Worm (Caenorhabditis elegans) whole organism, L4/young adult: ENCODE measurements around the gene ucp-4.

ENCODE experiments used
- W03F9.2 ChIP-seq: fragments of 150-350 bp; optimal IDR thresholded peaks from 2 replicates; lab custom pipeline; 2014; ENCODE audit warnings: missing biosample characterization, missing genetic modification characterization
- dao-5 ChIP-seq: sonication (generic microtip); optimal IDR thresholded peaks from 2 replicates; lab custom pipeline; 2016; ENCODE audit warnings: missing genotype, missing genetic modification characterization, moderate library complexity, missing compliant biosample characterization
- him-1 ChIP-seq: sonication (generic microtip); optimal IDR thresholded peaks from 2 replicates; lab custom pipeline; 2016; ENCODE audit warnings: missing genotype, missing genetic modification reagents, missing genetic modification characterization, missing compliant biosample characterization

Gene ucp-4

DNA sequence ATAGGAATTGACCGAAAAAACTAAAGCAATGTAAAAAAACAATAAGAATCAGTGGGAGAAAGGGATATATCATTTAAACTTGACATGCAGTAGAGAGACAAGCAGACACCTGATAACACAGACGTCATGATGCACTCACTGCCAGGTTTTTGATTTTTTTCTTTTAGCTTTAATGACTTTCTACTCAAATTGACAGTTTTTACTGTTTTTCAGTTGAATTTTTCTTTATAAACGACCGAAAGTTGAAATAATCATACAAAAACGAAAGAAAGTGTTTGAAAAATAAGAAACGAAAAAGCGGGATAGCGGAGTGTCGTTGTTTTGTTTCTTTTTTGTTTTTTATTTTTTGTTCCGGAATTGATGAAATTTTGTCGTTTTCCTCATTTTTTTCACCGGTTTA is at the start of gene ucp-4:
TSS of gene ucp-4 (plus strand) at position 83 of the 400 bp plus-strand sequence.
- peak; percentile 29 for TF ChIP-seq W03F9.2 (tag; lab: Kevin White, UChicago)
- no peak for TF ChIP-seq him-1 (tag; lab: Kevin White, UChicago)

DNA sequence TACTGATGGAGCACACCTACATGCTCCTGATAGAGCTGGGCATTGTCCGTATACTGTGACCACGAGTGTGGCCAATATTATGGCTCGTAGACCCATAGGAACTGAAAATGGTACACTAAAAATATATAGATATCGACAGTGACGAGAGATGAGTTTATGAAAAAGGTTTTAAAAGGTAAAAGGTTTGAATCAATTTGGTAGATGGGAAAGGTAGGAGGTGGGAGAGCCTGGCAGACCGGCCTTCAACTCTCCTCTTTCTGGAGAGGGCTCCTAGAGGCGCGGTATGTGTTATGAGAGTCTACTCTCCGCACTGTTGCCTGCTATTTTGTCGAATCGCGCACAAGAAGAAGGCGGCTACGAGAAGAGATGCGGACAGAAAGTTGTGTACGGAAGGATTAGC is 46.6 kb upstream of the ucp-4 start, which contains the start of gene lron-2:
TSS of gene lron-2 (minus strand) at position 101 of the 400 bp plus-strand sequence.
- TF ChIP-seq W03F9.2 (tag; lab: Kevin White, UChicago) (no peak), dao-5 (tag; lab: Kevin White, UChicago) (no peak), him-1 (tag; lab: Kevin White, UChicago) (no peak)

DNA sequence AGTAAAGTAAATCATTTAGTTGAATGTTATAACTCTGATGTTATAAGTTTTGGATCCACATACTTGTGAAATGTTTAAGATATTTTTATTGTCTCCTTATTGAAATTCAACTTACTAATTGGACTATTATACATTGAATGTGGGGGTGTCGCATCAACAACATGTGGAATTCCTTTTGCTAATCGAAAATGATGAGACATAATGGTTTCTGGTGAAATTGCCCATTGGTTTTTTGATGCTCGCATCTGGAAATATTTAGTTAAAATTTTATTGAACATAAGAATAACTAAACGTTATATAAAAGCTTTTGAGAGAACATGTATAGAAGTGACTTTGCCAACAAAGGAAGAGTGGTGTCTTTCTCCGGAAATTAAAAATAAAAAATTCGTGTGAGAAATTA is 42.2 kb upstream of the ucp-4 start, which contains the start of gene ZK682.7:
TSS of gene ZK682.7 (minus strand) at position 247 of the 400 bp plus-strand sequence.
- TF ChIP-seq dao-5 (tag; lab: Kevin White, UChicago): no peak
- TF ChIP-seq W03F9.2 (tag; lab: Kevin White, UChicago): no peak
- no peak for TF ChIP-seq him-1 (tag; lab: Kevin White, UChicago)

DNA sequence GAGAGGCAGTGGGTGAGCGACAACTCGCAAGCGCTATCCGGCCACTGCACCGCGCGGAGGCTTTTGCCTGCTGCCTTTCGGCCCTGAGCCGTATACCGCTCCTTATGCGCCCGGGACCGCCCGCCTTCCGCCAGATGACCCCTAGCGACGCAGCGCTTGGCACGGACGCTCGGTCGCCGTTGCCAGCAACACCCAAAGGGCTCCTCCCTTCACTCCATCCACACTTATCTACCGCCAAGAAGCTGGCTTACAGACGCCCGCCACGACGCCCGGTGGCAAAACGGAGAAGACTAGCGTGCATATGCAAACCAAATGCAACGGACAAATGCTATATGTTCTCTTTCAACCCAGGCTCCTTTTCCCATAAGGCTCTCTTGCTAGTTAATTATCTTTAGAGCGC is 40.7 kb upstream of the ucp-4 start:
- TF ChIP-seq him-1 (tag; lab: Kevin White, UChicago) (no peak), W03F9.2 (tag; lab: Kevin White, UChicago) (no peak), dao-5 (tag; lab: Kevin White, UChicago) (no peak)

DNA sequence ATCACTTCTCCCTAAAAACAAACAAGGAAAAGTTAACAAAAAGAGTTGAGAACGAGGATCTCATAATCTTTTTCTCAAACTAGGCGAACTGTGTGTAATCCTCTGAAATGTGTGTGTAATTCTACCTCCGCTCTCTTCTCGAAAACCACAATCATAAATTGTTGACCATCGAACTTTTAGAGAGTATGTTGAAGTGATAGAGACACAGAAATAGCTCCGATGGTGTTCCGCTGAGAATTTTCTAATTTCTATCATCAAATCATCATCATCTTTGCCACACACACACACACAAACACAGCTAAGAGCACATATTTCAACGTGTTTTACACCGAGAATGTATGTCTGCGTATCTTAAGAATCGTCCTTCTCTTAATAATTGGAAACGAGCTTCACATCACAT is 38.5 kb upstream of the ucp-4 start:
- TF ChIP-seq him-1 (tag; lab: Kevin White, UChicago) (no peak), W03F9.2 (tag; lab: Kevin White, UChicago) (no peak), dao-5 (tag; lab: Kevin White, UChicago) (no peak)

DNA sequence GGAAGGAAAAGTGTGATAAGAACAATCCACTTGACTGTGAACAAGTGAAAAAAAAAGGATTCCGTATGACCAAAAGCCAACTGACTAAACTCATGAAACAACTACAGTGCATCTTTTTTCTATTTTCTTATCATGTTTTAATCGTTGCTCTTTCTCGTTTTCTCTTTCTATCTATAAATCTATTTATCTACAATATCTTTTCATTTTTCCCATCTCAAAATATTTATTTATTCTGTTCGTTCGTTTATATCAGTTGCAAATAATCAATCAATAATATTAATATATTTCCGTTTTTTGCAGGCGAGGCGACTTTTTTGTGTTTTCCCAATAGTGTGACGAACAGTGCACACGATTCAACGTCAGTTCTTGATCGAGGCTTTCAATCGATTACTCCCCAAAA is 36.8 kb upstream of the ucp-4 start, which contains the start of gene F44A2.5:
TSS of gene F44A2.5 (plus strand) at position 301 of the 400 bp plus-strand sequence.
- no peak for TF ChIP-seq him-1 (tag; lab: Kevin White, UChicago)
- TF ChIP-seq W03F9.2 (tag; lab: Kevin White, UChicago): no peak
- no peak for TF ChIP-seq dao-5 (tag; lab: Kevin White, UChicago)

DNA sequence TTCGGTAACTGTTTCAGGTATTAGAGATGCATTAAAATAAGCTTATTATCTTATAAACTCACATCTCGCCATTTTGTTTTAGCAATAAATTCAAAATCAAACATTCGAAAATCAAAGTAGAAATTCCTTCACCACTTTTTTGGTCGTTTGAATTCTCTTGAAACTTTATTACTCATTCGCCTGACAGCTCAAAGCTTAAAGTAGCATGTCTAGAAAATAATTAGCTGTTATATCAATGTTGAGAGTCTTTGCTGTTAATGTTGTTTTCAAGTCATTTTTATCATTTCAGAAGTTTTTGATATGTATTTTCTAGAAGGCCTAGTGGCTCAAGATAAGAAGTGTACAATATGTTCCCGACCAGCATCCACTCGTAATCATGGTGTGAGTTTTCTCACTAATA is 31.1 kb upstream of the ucp-4 start, which contains the start of gene nhr-39:
TSS of gene nhr-39 (plus strand) at position 301 of the 400 bp plus-strand sequence.
- TF ChIP-seq dao-5 (tag; lab: Kevin White, UChicago): no peak
- TF ChIP-seq W03F9.2 (tag; lab: Kevin White, UChicago): no peak
- TF ChIP-seq him-1 (tag; lab: Kevin White, UChicago): no peak

DNA sequence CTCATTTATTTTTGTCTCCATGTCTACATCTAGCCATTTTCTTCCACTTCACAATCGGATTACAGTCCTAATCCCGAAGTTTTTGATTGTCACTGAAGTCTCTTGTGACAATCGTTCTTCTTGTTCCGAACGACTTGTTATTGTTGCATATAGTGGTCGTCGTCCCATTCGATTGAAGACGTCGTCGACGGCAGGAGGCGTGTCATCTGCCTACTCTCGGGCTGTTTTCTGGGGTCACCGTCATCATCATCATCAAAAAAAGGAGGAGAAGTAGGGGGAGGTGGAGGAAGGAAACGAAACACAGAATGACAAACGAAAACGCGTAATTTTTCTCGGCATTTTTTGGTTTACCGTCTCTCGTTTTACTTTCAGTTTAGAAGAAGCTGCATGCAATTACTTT is 29.0 kb upstream of the ucp-4 start, which contains the start of gene F44A2.3:
TSS of gene F44A2.3 (plus strand) at position 301 of the 400 bp plus-strand sequence.
- TF ChIP-seq dao-5 (tag; lab: Kevin White, UChicago): no peak
- TF ChIP-seq W03F9.2 (tag; lab: Kevin White, UChicago): no peak
- no peak for TF ChIP-seq him-1 (tag; lab: Kevin White, UChicago)

DNA sequence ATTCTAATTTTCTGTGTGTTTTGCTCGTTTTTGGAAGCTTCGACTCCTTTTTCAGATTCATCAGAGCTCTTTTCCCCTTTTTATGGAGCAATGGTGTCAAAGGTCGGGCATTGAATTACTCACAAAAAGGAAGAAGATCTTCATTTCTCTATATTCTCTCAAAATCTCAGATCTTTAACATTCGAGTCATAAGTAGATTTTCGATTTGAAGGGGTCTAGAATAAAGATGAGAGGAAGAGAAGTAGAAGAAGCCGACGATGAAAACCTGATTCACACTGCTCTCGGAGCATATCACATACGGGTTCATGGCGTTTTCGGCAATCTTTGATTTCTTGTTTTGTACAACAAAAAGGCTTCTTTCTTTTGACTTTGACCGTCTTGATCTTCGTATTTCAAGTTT is 21.7 kb upstream of the ucp-4 start:
- TF ChIP-seq dao-5 (tag; lab: Kevin White, UChicago) (no peak), W03F9.2 (tag; lab: Kevin White, UChicago) (no peak), him-1 (tag; lab: Kevin White, UChicago) (no peak)

DNA sequence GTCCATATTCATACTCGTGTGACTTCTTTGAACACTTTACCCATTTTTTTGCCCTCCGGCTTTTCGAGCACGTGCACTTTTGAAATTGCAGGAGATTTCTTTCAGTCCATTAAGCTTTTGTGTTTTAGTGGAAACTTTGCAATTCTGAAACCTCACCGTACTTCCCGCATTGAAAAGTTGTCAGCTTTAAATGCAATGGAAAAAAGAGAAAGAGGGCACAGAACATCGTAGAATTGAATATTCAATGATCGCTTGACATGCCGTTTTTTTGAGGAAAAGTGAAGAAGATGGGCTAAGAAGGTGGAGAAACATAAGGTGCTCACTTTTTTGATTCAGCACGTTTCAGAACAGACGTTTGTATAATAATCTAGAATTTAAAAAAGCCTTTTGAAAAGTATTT is 19.7 kb upstream of the ucp-4 start:
- TF ChIP-seq him-1 (tag; lab: Kevin White, UChicago): no peak
- no peak for TF ChIP-seq dao-5 (tag; lab: Kevin White, UChicago)
- TF ChIP-seq W03F9.2 (tag; lab: Kevin White, UChicago): no peak

DNA sequence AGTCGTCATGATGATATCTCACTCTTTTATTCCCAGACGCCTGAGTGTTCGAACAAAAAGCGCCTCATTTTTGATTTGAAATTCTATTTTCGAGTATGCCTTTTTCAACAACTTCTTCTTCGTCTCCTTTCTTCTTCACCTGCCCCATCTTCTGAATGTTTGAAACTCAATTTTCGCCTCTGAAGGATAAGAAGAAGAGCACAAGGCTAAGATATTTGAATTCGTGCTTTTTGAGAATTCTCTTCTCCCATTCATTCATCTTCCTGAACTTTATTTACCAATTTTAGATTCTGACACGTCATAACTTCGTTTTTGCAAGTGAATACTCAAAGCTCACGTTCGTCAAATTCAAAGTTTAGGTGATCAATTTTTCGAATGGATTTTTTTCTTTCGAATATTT is 17.1 kb upstream of the ucp-4 start:
- no peak for TF ChIP-seq him-1 (tag; lab: Kevin White, UChicago)
- TF ChIP-seq W03F9.2 (tag; lab: Kevin White, UChicago): no peak
- no peak for TF ChIP-seq dao-5 (tag; lab: Kevin White, UChicago)

DNA sequence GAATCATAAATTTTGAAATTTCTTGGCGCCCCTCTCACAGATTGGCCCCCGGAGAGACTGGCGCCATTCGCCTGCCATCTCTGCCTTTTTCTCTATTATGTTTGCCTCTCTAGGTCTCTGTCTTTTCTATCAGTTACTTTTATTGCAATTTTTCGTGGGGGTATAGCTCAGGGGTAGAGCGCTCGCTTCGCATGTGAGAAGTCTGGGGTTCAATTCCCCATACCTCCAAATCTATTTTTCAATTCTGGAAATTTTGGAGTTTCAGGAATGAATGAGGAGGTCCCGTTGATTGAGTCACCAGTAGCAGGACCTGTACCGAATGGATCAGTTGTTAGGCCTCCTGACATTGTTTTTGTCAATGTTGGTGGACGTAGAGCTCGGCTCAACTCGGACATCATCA is 16.1 kb upstream of the ucp-4 start, which contains the start of gene kvs-3:
TSS of gene kvs-3 (plus strand) at position 266 of the 400 bp plus-strand sequence.
- TF ChIP-seq dao-5 (tag; lab: Kevin White, UChicago): peak; percentile 79
- TF ChIP-seq W03F9.2 (tag; lab: Kevin White, UChicago): no peak
- peak; percentile 88 for TF ChIP-seq him-1 (tag; lab: Kevin White, UChicago)

DNA sequence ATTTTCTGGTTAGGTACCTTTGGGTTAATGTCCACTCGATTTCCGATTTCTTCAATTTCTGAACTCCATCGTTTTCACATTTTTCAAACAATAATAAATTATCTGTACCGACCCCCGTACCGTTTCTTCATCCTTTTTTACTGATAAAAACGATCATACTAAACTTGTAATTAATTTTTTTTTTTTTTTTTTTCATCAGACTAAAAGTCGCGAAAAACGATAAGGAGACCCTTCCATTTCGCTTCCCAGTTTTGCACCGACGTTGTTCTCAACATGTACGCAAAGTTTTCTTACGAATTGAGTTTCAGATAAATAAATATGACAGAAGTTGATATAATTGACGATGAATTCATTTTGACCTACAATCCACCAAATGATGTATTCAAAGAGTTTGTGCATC is 12.9 kb upstream of the ucp-4 start, which contains the start of gene F44A2.7:
TSS of gene F44A2.7 (plus strand) at position 301 of the 400 bp plus-strand sequence.
- TF ChIP-seq W03F9.2 (tag; lab: Kevin White, UChicago) (no peak), dao-5 (tag; lab: Kevin White, UChicago) (no peak), him-1 (tag; lab: Kevin White, UChicago) (no peak)

DNA sequence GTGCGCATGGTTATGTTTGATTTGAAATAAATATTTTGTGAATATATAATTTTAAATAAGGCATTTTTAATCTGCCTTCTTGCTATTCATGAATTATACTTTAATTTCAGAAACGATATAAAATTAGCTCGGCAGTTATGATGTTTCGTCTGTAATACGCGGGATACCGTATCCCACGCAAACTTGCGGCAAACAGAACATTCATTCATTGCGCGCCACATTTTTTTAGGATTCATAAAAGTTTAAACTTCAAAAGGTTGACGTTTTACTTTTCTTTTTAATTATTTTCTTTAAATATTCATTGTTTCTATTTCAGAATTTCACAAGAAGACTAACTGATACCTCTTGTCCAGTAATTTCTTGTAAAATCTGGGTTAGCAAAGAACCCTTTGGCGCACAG is 11.2 kb upstream of the ucp-4 start, which contains the start of gene tag-153:
TSS of gene tag-153 (plus strand) at position 200 of the 400 bp plus-strand sequence.
- TF ChIP-seq W03F9.2 (tag; lab: Kevin White, UChicago) (no peak), dao-5 (tag; lab: Kevin White, UChicago) (no peak), him-1 (tag; lab: Kevin White, UChicago) (no peak)
